Fruit fly (Drosophila melanogaster) Kc167 (cell line): Measurements from ENCODE around the gene Lcp65Af.
"Not testable (repeated sequence)": the region's sequence is repeated elsewhere in the genome, so short reads cannot be mapped to it uniquely, and the experiment has no call there.

Source experiments
- Myc ChIP-seq: fragments of >200 bp; optimal IDR thresholded peaks from 2 replicates; lab custom pipeline; 2017; ENCODE audit warnings: missing external identifiers
- Sin3A ChIP-seq: fragments of >200 bp; optimal IDR thresholded peaks from 2 replicates; lab custom pipeline; 2018; ENCODE audit warnings: missing external identifiers
- h ChIP-seq: fragments of >200 bp; optimal IDR thresholded peaks from 3 replicates; lab custom pipeline; 2018; ENCODE audit warnings: missing external identifiers
- insv ChIP-seq: fragments of >200 bp; optimal IDR thresholded peaks from 3 replicates; lab custom pipeline; 2018; ENCODE audit warnings: missing external identifiers
- psq ChIP-seq: fragments of >200 bp; optimal IDR thresholded peaks from 2 replicates; lab custom pipeline; 2017; ENCODE audit warnings: missing external identifiers
- ttk ChIP-seq: sonication (Bioruptor generic); optimal IDR thresholded peaks from 2 replicates; lab custom pipeline; 2017; ENCODE audit warnings: missing external identifiers

Lcp65Af gene

dm6 chr3L:6152531-6152930 lies 15.9 kb upstream of the Lcp65Af start, which contains the start of gene Acp65Aa:
Acp65Aa (minus strand) TSS chr3L:6152745.
- TF ChIP-seq h (lab: Kevin White, UChicago) = no peak
- TF ChIP-seq Myc = no peak
- TF ChIP-seq ttk (lab: Kevin White, UChicago) = no peak
- TF ChIP-seq psq = no peak
- no peak for TF ChIP-seq insv

DNA sequence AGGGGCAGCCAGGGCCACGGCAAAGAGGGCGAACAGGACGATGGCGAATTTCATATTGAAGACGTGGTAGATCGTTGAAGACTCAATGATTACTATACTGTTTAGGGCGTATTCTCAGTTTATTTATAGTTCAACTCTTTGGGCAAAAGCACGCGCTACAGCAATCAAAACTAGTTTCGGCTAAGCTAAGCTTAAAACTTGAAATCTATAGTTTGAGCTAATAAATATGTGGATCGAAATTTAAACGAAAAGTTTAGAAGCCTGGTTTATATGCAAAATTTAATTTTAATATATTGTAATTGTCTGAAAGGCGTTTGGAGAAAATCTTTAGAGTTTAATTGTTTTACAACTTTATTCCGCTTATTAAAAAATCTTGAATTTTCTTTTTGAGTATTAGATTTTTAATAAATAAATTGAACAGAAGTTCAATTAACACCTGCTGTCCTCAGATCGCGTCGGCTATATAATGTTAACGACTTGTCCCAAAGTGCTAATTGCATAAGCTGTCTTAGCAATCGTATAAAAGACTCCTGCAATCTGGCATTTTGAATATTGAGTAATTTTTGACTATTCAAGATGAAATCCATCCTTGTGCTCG lies 14.3 kb upstream of the Lcp65Af start, which contains the start of the genes Cpr65Ax2 and Lcp65Aa:
TSS of gene Cpr65Ax2 (minus strand) at position 101 of the 598 bp plus-strand sequence.
TSS of gene Lcp65Aa (plus strand) at position 548 of the 598 bp plus-strand sequence.
- not testable (repeated sequence) for TF ChIP-seq Sin3A, h, ttk (lab: Kevin White, UChicago)

dm6 chr3L:6149248-6149647 lies 12.7 kb upstream of the Lcp65Af start, which contains the start of gene Lcp65Ab1:
Lcp65Ab1 (plus strand) TSS chr3L:6149548.
- TF ChIP-seq ttk (lab: Kevin White, UChicago); psq; Myc: not testable (repeated sequence)

DNA sequence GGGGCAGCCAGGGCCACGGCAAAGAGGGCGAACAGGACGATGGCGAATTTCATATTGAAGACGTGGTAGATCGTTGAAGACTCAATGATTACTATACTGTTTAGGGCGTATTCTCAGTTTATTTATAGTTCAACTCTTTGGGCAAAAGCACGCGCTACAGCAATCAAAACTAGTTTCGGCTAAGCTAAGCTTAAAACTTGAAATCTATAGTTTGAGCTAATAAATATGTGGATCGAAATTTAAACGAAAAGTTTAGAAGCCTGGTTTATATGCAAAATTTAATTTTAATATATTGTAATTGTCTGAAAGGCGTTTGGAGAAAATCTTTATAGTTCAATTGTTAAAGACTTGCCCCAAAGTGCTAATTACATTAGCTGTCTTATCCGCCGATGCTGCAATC lies 11.3 kb upstream of the Lcp65Af start, which contains the start of gene Cpr65Ax1:
TSS of gene Cpr65Ax1 (minus strand) at position 101 of the 400 bp plus-strand sequence.
- TF ChIP-seq Sin3A (lab: Kevin White, UChicago); Myc; psq: not testable (repeated sequence)

- TF ChIP-seq Sin3A (lab: Kevin White, UChicago); insv; psq: not testable (repeated sequence)
These were observed 9.8 kb upstream of the Lcp65Af start, which contains the start of gene Lcp65Ab2 for dm6 chr3L:6146374-6146773. Lcp65Ab2 (plus strand) TSS chr3L:6146674.

DNA sequence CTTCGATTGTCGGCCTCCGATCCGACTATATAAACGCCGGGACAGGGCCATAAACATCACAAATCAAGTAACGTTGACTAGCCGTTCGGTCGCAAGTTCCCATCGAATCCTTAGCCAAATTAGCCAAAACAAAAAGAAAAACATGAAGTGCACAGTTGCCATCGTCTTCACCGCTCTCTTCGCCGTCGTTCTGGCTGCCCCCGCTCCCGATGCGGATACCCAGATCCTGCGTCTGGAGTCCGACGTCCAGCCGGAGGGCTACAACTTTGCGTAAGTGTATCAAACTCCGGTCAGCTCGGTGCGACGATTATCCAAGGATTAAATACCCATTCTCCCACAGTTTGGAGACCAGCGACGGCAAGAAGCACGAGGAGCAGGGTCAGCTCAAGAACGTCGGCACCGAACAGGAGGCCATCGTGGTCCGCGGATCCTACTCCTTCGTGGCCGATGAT lies 8.2 kb upstream of the Lcp65Af start, which contains the start of gene Lcp65Ac:
TSS of gene Lcp65Ac (plus strand) at position 51 of the 452 bp plus-strand sequence.
- no peak for TF ChIP-seq Sin3A (lab: Kevin White, UChicago)
- no peak for TF ChIP-seq psq

- no peak for TF ChIP-seq psq
- no peak for TF ChIP-seq h (lab: Kevin White, UChicago)
- no peak for TF ChIP-seq Myc
- no peak for TF ChIP-seq ttk (lab: Kevin White, UChicago)
- TF ChIP-seq Sin3A (lab: Kevin White, UChicago) = no peak
- no peak for TF ChIP-seq insv
These were observed 6.7 kb upstream of the Lcp65Af start, which contains the start of gene Lcp65Ad for dm6 chr3L:6143188-6143755. Lcp65Ad (plus strand) TSS chr3L:6143395.

- no peak for TF ChIP-seq h (lab: Kevin White, UChicago)
- TF ChIP-seq psq = no peak
- TF ChIP-seq Myc = no peak
- no peak for TF ChIP-seq insv
- no peak for TF ChIP-seq Sin3A (lab: Kevin White, UChicago)
- TF ChIP-seq ttk (lab: Kevin White, UChicago) = no peak
These were observed 5.7 kb upstream of the Lcp65Af start, which contains the start of gene Cpr65Aw for dm6 chr3L:6142313-6142712. Cpr65Aw (minus strand) TSS chr3L:6142413.

- no peak for TF ChIP-seq Sin3A (lab: Kevin White, UChicago)
- no peak for TF ChIP-seq h (lab: Kevin White, UChicago)
- no peak for TF ChIP-seq insv
- TF ChIP-seq ttk (lab: Kevin White, UChicago) = no peak
- TF ChIP-seq Myc = no peak
- TF ChIP-seq psq = no peak
These were observed 4.9 kb upstream of the Lcp65Af start for dm6 chr3L:6141538-6141937.

DNA sequence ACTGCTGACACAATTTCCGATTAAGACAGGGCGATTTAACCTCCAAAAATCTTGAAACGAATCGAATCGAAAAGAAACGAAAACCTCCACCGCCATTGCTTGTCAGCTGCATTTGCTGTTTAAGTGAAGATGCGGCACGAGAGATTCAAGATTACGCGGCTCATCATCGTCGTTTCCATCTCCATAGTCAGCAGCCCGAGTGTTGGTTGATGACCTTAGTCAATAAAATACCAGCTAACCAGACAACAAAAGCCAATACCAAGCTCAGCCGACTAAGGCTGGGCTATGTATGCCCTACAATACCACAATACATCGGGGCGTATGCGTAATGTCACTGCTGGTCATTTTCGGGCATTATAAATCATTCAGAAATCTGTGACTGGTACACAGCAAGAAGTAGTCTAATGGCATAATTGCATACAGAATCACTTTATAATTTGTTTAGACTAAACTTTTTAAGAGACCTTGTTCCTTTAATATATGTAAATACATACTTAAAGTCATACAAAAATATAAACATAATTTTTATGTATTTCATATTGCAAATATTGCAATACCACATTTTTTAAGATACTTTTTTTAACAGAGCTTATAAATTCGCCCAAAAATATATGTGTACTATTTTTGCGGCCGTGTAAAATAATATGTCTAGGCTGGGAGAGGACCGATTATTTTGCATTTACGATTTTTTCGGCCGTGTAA lies 4.3 kb upstream of the Lcp65Af start:
- TF ChIP-seq psq = no peak
- no peak for TF ChIP-seq insv
- TF ChIP-seq Myc = no peak
- no peak for TF ChIP-seq Sin3A (lab: Kevin White, UChicago)
- no peak for TF ChIP-seq ttk (lab: Kevin White, UChicago)
- TF ChIP-seq h (lab: Kevin White, UChicago) = no peak

- no peak for TF ChIP-seq psq
- TF ChIP-seq Myc = no peak
- TF ChIP-seq h (lab: Kevin White, UChicago) = no peak
- no peak for TF ChIP-seq Sin3A (lab: Kevin White, UChicago)
- no peak for TF ChIP-seq ttk (lab: Kevin White, UChicago)
- no peak for TF ChIP-seq insv
These were observed 3.5 kb upstream of the Lcp65Af start, which contains the start of gene Cpr65Av for dm6 chr3L:6139924-6140574. Cpr65Av (minus strand) TSS chr3L:6139974.

- TF ChIP-seq h (lab: Kevin White, UChicago) (no peak), ttk (lab: Kevin White, UChicago) (no peak), psq (no peak), insv (no peak), Myc (no peak), Sin3A (lab: Kevin White, UChicago) (no peak)
These were observed 2.0 kb upstream of the Lcp65Af start for dm6 chr3L:6138586-6138985.
